Worm (Caenorhabditis elegans): ENCODE results near the gene F46H5.3.

DNA sequence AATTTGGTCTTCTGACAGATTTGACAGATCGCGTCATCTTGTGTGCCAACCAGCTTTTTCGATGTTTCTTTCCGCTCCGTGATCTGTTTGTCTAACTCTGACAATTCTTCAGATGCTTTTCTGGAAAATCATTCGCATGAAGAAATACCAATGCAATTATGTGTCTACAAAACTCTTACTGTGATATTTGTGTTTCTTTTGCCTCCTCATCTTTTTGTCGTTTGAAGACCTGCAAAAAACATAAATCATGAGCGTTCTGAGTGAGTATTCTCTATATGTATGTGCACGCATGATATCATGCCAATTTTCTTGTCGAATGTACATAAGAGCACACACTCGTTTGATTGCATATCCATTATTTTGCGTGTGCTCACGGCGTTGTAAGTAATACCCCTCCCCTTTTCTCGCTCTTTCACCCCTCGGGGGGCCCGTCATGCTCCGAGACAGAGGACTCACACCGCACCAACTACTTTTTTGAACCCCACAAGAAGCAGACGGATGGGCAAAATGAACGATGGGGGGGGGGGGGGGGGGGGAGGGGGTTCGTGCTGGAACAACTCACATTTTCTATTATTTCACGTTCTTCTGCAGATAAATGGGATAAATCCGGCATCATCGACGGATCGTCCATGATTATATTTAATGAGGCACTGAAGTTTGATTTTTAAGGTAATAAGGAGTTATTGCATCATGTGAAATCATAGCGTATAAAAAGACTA is 41.4 kb upstream of the F46H5.3 start, which contains the start of gene unc-10:
- TF ChIP-seq ama-1 (optimal IDR thresholded peaks at IDR 0.05) (no peak), ztf-11 (tag; optimal IDR thresholded peaks at IDR 0.05) (no peak), nhr-12 (tag; optimal IDR thresholded peaks at IDR 0.05) (no peak), nhr-237 (tag; optimal IDR thresholded peaks at IDR 0.05) (no peak), fos-1 (tag; optimal IDR thresholded peaks at IDR 0.05) (no peak), lir-3 (tag; optimal IDR thresholded peaks at IDR 0.05; ENCODE audit: poor library complexity) (no peak), sox-4 (tag; optimal IDR thresholded peaks at IDR 0.05) (no peak), unc-62 (GFP tag; optimal IDR thresholded peaks at IDR 0.05) (no peak), blmp-1 (tag; optimal IDR thresholded peaks at IDR 0.05) (no peak), pqm-1 (tag; optimal IDR thresholded peaks at IDR 0.05) (no peak), ztf-4 (tag; optimal IDR thresholded peaks at IDR 0.05) (no peak)
